Fruit fly (Drosophila melanogaster) whole organism, pupa: ENCODE results near the gene Hacd2.

Experiments
- CG10348 ChIP-seq: fragments of 200-800 bp; sonication (Bioruptor generic); IDR thresholded peaks from 2 replicates; pipeline ENCODE4 v1.3.6; 2022; ENCODE audit warnings: missing biosample characterization, missing genetic modification characterization
- CG14655 ChIP-seq: fragments of 200-800 bp; sonication (Bioruptor generic); optimal IDR thresholded peaks from 3 replicates; lab custom pipeline; 2017; ENCODE audit warnings: mild to moderate bottlenecking, missing biosample characterization, missing genetic modification reagents, missing genetic modification characterization
- CG15710 ChIP-seq: fragments of 200-800 bp; sonication (Bioruptor generic); optimal IDR thresholded peaks from 2 replicates; lab custom pipeline; 2018; ENCODE audit warnings: missing biosample characterization, mild to moderate bottlenecking, missing genetic modification characterization, moderate library complexity
- CG32121 ChIP-seq: fragments of 200-800 bp; sonication (Bioruptor generic); IDR thresholded peaks from 2 replicates; pipeline ENCODE4 v1.3.6; 2022; ENCODE audit warnings: missing biosample characterization, missing genetic modification characterization
- CG4496 ChIP-seq: fragments of 200-800 bp; sonication (Bioruptor generic); IDR thresholded peaks from 3 replicates; pipeline ENCODE4 v1.3.6; 2022; ENCODE audit warnings: missing biosample characterization, missing genetic modification characterization
- CG8159 ChIP-seq: fragments of 200-800 bp; sonication (Bioruptor generic); optimal IDR thresholded peaks from 3 replicates; lab custom pipeline; 2018; ENCODE audit warnings: missing biosample characterization, mild to moderate bottlenecking, missing genetic modification characterization, moderate library complexity
- CG9948 ChIP-seq: fragments of 200-800 bp; sonication (Bioruptor generic); optimal IDR thresholded peaks from 2 replicates; lab custom pipeline; 2018; ENCODE audit warnings: missing biosample characterization, mild to moderate bottlenecking, missing genetic modification characterization, moderate library complexity
- Ets98B ChIP-seq: fragments of 200-800 bp; sonication (Bioruptor generic); IDR thresholded peaks from 2 replicates; pipeline ENCODE4 v1.3.6; 2022; ENCODE audit warnings: missing biosample characterization, missing genetic modification characterization
- Snoo ChIP-seq: fragments of 200-800 bp; sonication (Bioruptor generic); optimal IDR thresholded peaks from 3 replicates; lab custom pipeline; 2017; ENCODE audit warnings: missing biosample characterization, mild to moderate bottlenecking, missing genetic modification characterization, inconsistent platforms
- fd96Ca ChIP-seq: fragments of 200-800 bp; sonication (Bioruptor generic); IDR thresholded peaks from 3 replicates; pipeline ENCODE4 v1.3.6; 2022; ENCODE audit warnings: missing biosample characterization, missing genetic modification characterization
- gl ChIP-seq: fragments of 200-800 bp; sonication (Bioruptor generic); optimal IDR thresholded peaks from 2 replicates; lab custom pipeline; 2018; ENCODE audit warnings: missing biosample characterization, mild to moderate bottlenecking, missing genetic modification characterization
- rn ChIP-seq: fragments of 200-800 bp; sonication (Bioruptor generic); IDR thresholded peaks from 2 replicates; pipeline ENCODE4 v1.3.6; 2022; ENCODE audit warnings: missing biosample characterization, missing genetic modification characterization

DNA sequence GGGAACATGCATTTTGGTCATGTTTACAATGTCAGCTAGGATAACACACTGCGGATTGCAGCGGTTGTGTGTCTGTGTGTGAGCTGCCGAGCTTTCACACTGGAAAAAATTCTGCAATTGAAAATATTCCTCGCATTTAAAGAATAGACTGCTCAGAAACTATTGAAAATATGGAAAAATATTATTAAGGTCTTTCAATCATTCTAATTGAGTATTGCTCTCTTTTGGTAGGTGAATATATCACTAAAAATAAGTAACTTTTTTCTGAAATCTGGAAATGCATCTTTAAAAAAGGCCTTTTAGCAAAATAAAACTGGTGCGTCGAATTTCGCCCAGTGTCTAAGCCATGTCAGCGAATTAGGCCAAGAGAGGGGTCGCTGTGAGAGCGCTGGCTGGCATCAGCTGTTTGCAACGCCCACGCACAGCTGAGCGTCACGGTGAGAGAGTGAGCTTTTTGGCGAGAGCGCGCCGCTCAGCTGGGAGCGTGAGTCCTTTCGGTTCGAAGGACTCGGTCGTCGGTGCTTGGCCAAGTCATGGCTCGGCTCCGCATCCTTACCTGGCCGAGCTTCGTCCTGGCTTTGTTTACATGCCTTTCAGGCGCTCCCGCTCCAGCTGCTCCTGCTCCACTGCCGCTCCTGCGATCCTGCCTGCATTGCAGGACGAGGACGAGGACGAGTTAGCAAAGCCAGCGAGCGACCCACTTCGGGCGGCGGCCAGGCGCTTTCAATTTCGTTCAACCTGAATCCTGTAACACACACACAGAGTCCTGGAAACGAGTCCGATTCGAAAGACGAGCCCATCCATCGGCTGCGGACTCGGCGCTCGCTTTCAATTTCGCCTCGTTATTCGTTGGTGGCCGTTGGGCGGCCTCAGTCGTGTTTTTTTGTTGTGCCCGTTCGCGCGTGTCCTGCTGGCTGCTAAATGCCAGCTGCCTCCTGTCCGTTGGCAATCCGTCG lies 15.7 kb upstream of the Hacd2 start, which contains the start of gene CG46308:
- TF ChIP-seq CG14655 (GFP tag; lab: Kevin White, UChicago), result peak; percentile 65
- TF ChIP-seq Ets98B (GFP tag; lab: Robert Waterston, UW), result no peak
- no peak for TF ChIP-seq gl (tag; lab: Kevin White, UChicago)
- peak; percentile 56 for TF ChIP-seq CG15710 (tag; lab: Kevin White, UChicago)
- no peak for TF ChIP-seq CG10348
- no peak for TF ChIP-seq rn (GFP tag; lab: Robert Waterston, UW)
- no peak for TF ChIP-seq CG32121 (GFP tag; lab: Robert Waterston, UW)
- TF ChIP-seq CG8159, result peak; percentile 71
- TF ChIP-seq fd96Ca (GFP tag; lab: Robert Waterston, UW), result no peak
- TF ChIP-seq CG4496 (GFP tag; lab: Robert Waterston, UW), result peak; percentile 11; the same call in 1 of the 3 replicates
- TF ChIP-seq CG9948 (tag; lab: Kevin White, UChicago), result no peak
- no peak for TF ChIP-seq Snoo (tag; lab: Kevin White, UChicago)
